Fruit fly (Drosophila melanogaster) whole organism, prepupa: ENCODE data around the gene CG10366.

ENCODE experiments used
- CG16779 ChIP-seq: fragments of 200-800 bp; sonication (Bioruptor generic); optimal IDR thresholded peaks from 3 replicates; lab custom pipeline; 2017; ENCODE audit warnings: missing biosample characterization, mild to moderate bottlenecking, missing genetic modification characterization
- CG3032 ChIP-seq: fragments of 200-800 bp; optimal IDR thresholded peaks from 2 replicates; lab custom pipeline; 2019; ENCODE audit warnings: missing biosample characterization, mild to moderate bottlenecking, missing genetic modification characterization, moderate library complexity
- Ets21C ChIP-seq: fragments of 200-800 bp; sonication (Bioruptor generic); optimal IDR thresholded peaks from 3 replicates; lab custom pipeline; 2016; ENCODE audit warnings: missing biosample characterization, missing genetic modification characterization
- Lpt ChIP-seq: fragments of 200-800 bp; sonication (Bioruptor generic); optimal IDR thresholded peaks from 3 replicates; lab custom pipeline; 2016; ENCODE audit warnings: missing biosample characterization, missing genetic modification characterization

DNA sequence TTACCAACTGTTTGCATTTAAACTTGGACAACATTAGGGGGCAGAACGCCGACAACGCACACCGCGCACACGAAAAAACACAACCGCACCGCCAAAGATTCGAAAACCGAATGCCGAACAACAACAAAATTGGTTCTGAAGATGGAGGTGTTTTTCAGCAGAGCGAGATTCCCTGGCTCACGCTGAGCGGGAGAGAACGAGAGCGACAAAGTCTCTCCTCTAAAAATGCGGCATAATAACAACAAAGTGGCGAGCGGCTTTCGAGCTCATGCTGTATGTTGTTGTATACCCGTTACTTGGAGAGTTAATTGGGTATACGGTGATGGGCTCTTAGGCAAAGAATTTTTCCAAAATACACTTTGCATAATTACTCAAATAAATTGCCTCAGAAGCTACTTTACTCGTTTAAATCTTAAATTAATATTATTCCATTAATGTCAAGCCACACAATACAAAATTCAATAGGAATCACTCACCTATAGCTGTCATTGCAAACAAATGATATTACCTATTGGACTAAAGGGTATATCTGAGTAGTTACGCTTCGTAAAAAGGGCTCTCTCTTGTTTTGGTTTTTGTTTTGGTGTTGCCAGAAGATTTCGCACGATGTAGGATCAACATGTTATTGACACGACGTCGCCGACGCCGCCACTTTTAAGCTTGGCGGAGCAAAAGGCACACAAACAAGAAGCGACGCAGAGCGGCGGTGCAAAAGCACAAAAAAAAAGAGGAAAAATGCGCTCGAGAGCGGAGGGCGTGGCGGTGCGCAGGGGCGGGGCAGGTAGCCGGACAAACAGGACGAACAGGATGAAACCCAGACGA, 11.3 kb upstream of the CG10366 start:
- TF ChIP-seq CG3032 (tag; lab: Kevin White, UChicago), result peak; percentile 95
- TF ChIP-seq Lpt, result peak; percentile 94
- TF ChIP-seq Ets21C (GFP tag; lab: Kevin White, UChicago), result peak; percentile 88
- TF ChIP-seq CG16779 (tag; lab: Kevin White, UChicago), result peak; percentile 86
